Worm (Caenorhabditis elegans) whole organism, young adult: ENCODE data around the gene valv-1.

ENCODE experiments used
- B0019.2 ChIP-seq: fragments of 200-800 bp; sonication (Bioruptor generic); conservative IDR thresholded peaks from 2 replicates; pipeline ENCODE4 v1.3.6; 2022; ENCODE audit warnings: missing genetic modification reagents, missing genetic modification characterization, missing compliant biosample characterization
- B0336.3 ChIP-seq: fragments of 200-800 bp; sonication (Bioruptor generic); IDR thresholded peaks from 2 replicates; pipeline ENCODE4 v1.3.6; 2022; ENCODE audit warnings: missing genetic modification characterization, missing compliant biosample characterization
- F37B4.10 ChIP-seq: fragments of 200-800 bp; sonication (Bioruptor generic); IDR thresholded peaks from 2 replicates; pipeline ENCODE4 v1.3.6; 2022; ENCODE audit warnings: missing genetic modification characterization, missing compliant biosample characterization
- F49E8.2 ChIP-seq: sonication (generic microtip); optimal IDR thresholded peaks from 3 replicates; lab custom pipeline; 2017; ENCODE audit warnings: missing genetic modification characterization, mild to moderate bottlenecking, missing compliant biosample characterization, antibody characterized with exemption, moderate library complexity; ENCODE audit not compliant: insufficient read depth
- F57A8.1 ChIP-seq: fragments of 200-800 bp; sonication (Bioruptor generic); optimal IDR thresholded peaks from 2 replicates; lab custom pipeline; 2018; ENCODE audit warnings: mild to moderate bottlenecking, missing genetic modification characterization, moderate library complexity, missing compliant biosample characterization
- K11D2.4 ChIP-seq: fragments of 200-800 bp; sonication (Bioruptor generic); IDR thresholded peaks from 2 replicates; pipeline ENCODE4 v1.3.6; 2022; ENCODE audit warnings: missing genetic modification reagents, missing genetic modification characterization, missing compliant biosample characterization
- T07F8.4 ChIP-seq: sonication (generic microtip); optimal IDR thresholded peaks from 2 replicates; lab custom pipeline; 2016; ENCODE audit warnings: mild to moderate bottlenecking, missing genetic modification characterization, moderate library complexity, missing compliant biosample characterization
- Y53F4B.3 ChIP-seq: fragments of 200-800 bp; sonication (Bioruptor generic); IDR thresholded peaks from 2 replicates; pipeline ENCODE4 v1.3.6; 2022; ENCODE audit warnings: missing genetic modification reagents, missing genetic modification characterization, missing compliant biosample characterization
- Y53G8AR.9 ChIP-seq: fragments of 200-800 bp; sonication (Bioruptor generic); conservative IDR thresholded peaks from 2 replicates; pipeline ENCODE4 v1.3.6; 2022; ENCODE audit warnings: missing genetic modification reagents, missing genetic modification characterization, missing compliant biosample characterization
- Y79H2A.3 ChIP-seq: fragments of 200-800 bp; sonication (Bioruptor generic); conservative IDR thresholded peaks from 2 replicates; pipeline ENCODE4 v1.3.6; 2022; ENCODE audit warnings: missing genetic modification reagents, missing genetic modification characterization, missing compliant biosample characterization
- ama-1 ChIP-seq, 3 experiments: fragments of 150-350 bp in 1 of 3; sonication (generic microtip) in 2 of 3; optimal IDR thresholded peaks; 2 replicates each; lab custom pipeline; 2014 to 2018; ENCODE audit warnings: missing biosample characterization in 2 of 3, missing genetic modification characterization in 2 of 3, missing genetic modification reagents in 2 of 3
- attf-3 ChIP-seq: fragments of 200-800 bp; sonication (Bioruptor generic); conservative IDR thresholded peaks from 2 replicates; pipeline ENCODE4 v1.3.6; 2022; ENCODE audit warnings: missing genetic modification reagents, missing genetic modification characterization, missing compliant biosample characterization
- bed-1 ChIP-seq: fragments of 200-800 bp; sonication (Bioruptor generic); IDR thresholded peaks from 2 replicates; pipeline ENCODE4 v1.3.6; 2022; ENCODE audit warnings: missing genetic modification reagents, missing genetic modification characterization, missing compliant biosample characterization
- ccch-3 ChIP-seq: fragments of 200-800 bp; sonication (Bioruptor generic); optimal IDR thresholded peaks from 2 replicates; lab custom pipeline; 2018; ENCODE audit warnings: mild to moderate bottlenecking, missing genetic modification characterization, missing compliant biosample characterization
- cebp-2 ChIP-seq: fragments of 200-800 bp; sonication (Bioruptor generic); IDR thresholded peaks from 2 replicates; pipeline ENCODE4 v1.3.6; 2022; ENCODE audit warnings: missing genetic modification characterization, missing compliant biosample characterization
- die-1 ChIP-seq: sonication (generic microtip); optimal IDR thresholded peaks from 2 replicates; lab custom pipeline; 2016; ENCODE audit warnings: missing genotype, mild to moderate bottlenecking, missing genetic modification characterization, missing compliant biosample characterization
- dox-1 ChIP-seq: fragments of 200-800 bp; sonication (Bioruptor generic); IDR thresholded peaks from 2 replicates; pipeline ENCODE4 v1.3.6; 2022; ENCODE audit warnings: missing genetic modification reagents, missing genetic modification characterization, missing compliant biosample characterization
- dpff-1 ChIP-seq: sonication (generic microtip); optimal IDR thresholded peaks from 2 replicates; lab custom pipeline; 2017; ENCODE audit warnings: mild to moderate bottlenecking, missing genetic modification characterization, missing compliant biosample characterization
- dpl-1 ChIP-seq: fragments of 150-350 bp; optimal IDR thresholded peaks from 2 replicates; lab custom pipeline; 2014; ENCODE audit warnings: missing biosample characterization, missing genetic modification reagents, missing genetic modification characterization
- ekl-4 ChIP-seq: fragments of 200-800 bp; sonication (Bioruptor generic); IDR thresholded peaks from 2 replicates; pipeline ENCODE4 v1.3.6; 2022; ENCODE audit warnings: missing genetic modification reagents, missing genetic modification characterization, missing compliant biosample characterization
- ets-4 ChIP-seq: fragments of 200-800 bp; sonication (Bioruptor generic); optimal IDR thresholded peaks from 2 replicates; lab custom pipeline; 2018; ENCODE audit warnings: mild to moderate bottlenecking, missing genetic modification characterization, missing compliant biosample characterization
- fkh-3 ChIP-seq: sonication (generic microtip); optimal IDR thresholded peaks from 2 replicates; lab custom pipeline; 2016; ENCODE audit warnings: mild to moderate bottlenecking, missing genetic modification characterization, missing compliant biosample characterization
- him-1 ChIP-seq: sonication (generic microtip); optimal IDR thresholded peaks from 2 replicates; lab custom pipeline; 2016; ENCODE audit warnings: missing genotype, missing genetic modification reagents, missing genetic modification characterization, missing compliant biosample characterization
- hsf-1 ChIP-seq: fragments of 200-800 bp; sonication (Bioruptor generic); IDR thresholded peaks from 2 replicates; pipeline ENCODE4 v1.3.6; 2022; ENCODE audit warnings: missing genetic modification reagents, missing genetic modification characterization, missing compliant biosample characterization
- let-526 ChIP-seq: fragments of 200-800 bp; sonication (Bioruptor generic); IDR thresholded peaks from 2 replicates; pipeline ENCODE4 v1.3.6; 2022; ENCODE audit warnings: missing genetic modification reagents, missing genetic modification characterization, missing compliant biosample characterization
- lsl-1 ChIP-seq: fragments of 200-800 bp; sonication (Bioruptor generic); optimal IDR thresholded peaks from 2 replicates; lab custom pipeline; 2018; ENCODE audit warnings: mild to moderate bottlenecking, missing genetic modification characterization, moderate library complexity, missing compliant biosample characterization
- madf-10 ChIP-seq: sonication (generic microtip); optimal IDR thresholded peaks from 2 replicates; lab custom pipeline; 2016; ENCODE audit warnings: mild to moderate bottlenecking, missing genetic modification characterization, missing compliant biosample characterization
- madf-6 ChIP-seq: fragments of 200-800 bp; sonication (Bioruptor generic); IDR thresholded peaks from 2 replicates; pipeline ENCODE4 v1.3.6; 2022; ENCODE audit warnings: missing genetic modification reagents, missing genetic modification characterization, missing compliant biosample characterization
- mcd-1 ChIP-seq: fragments of 200-800 bp; sonication (Bioruptor generic); IDR thresholded peaks from 2 replicates; pipeline ENCODE4 v1.3.6; 2022; ENCODE audit warnings: missing genetic modification reagents, missing genetic modification characterization, missing compliant biosample characterization
- mes-4 ChIP-seq: sonication (generic microtip); optimal IDR thresholded peaks from 2 replicates; lab custom pipeline; 2016; ENCODE audit warnings: missing genotype, missing genetic modification characterization, missing compliant biosample characterization
- mxl-1 ChIP-seq: sonication (generic microtip); optimal IDR thresholded peaks from 2 replicates; lab custom pipeline; 2016; ENCODE audit warnings: missing genetic modification characterization, missing compliant biosample characterization
- nfya-2 ChIP-seq: fragments of 200-800 bp; sonication (Bioruptor generic); IDR thresholded peaks from 2 replicates; pipeline ENCODE4 v1.3.6; 2022; ENCODE audit warnings: missing genetic modification reagents, missing genetic modification characterization, missing compliant biosample characterization
- nfyb-1 ChIP-seq: fragments of 200-800 bp; sonication (Bioruptor generic); IDR thresholded peaks from 2 replicates; pipeline ENCODE4 v1.3.6; 2022; ENCODE audit warnings: missing genetic modification reagents, missing genetic modification characterization, missing compliant biosample characterization
- nhr-80 ChIP-seq: sonication (generic microtip); optimal IDR thresholded peaks from 2 replicates; lab custom pipeline; 2016; ENCODE audit warnings: missing genetic modification characterization, missing compliant biosample characterization
- rcor-1 ChIP-seq: fragments of 200-800 bp; sonication (Bioruptor generic); IDR thresholded peaks from 2 replicates; pipeline ENCODE4 v1.3.6; 2022; ENCODE audit warnings: missing genetic modification reagents, missing genetic modification characterization, missing compliant biosample characterization
- rec-8 ChIP-seq, 2 experiments: sonication (generic microtip); optimal IDR thresholded peaks; 2 replicates each; lab custom pipeline; 2016; ENCODE audit warnings: mild to moderate bottlenecking in 2 of 2, missing genetic modification characterization in 2 of 2, missing genetic modification reagents in 2 of 2, missing genotype in 2 of 2, missing biosample characterization in 1 of 2, missing compliant biosample characterization in 1 of 2, moderate library complexity in 1 of 2
- snpc-1.1 ChIP-seq: sonication (generic microtip); optimal IDR thresholded peaks from 2 replicates; lab custom pipeline; 2017; ENCODE audit warnings: missing genetic modification characterization, mild to moderate bottlenecking, missing compliant biosample characterization, antibody characterized with exemption, moderate library complexity, missing genotype, missing genetic modification reagents; ENCODE audit not compliant: insufficient read depth
- snpc-4 ChIP-seq, 5 experiments: fragments of 150-350 bp in 1 of 5; sonication (generic microtip) in 4 of 5; optimal IDR thresholded peaks; 2 replicates each; lab custom pipeline; 2014 to 2018; ENCODE audit warnings: missing genetic modification characterization in 5 of 5, missing biosample characterization in 3 of 5, antibody characterized with exemption in 2 of 5, mild to moderate bottlenecking in 2 of 5, missing compliant biosample characterization in 2 of 5, missing genotype in 2 of 5, moderate library complexity in 2 of 5, missing genetic modification reagents in 1 of 5
- somi-1 ChIP-seq: fragments of 200-800 bp; sonication (Bioruptor generic); optimal IDR thresholded peaks from 2 replicates; lab custom pipeline; 2018; ENCODE audit warnings: mild to moderate bottlenecking, missing genetic modification characterization, missing compliant biosample characterization
- tlf-1 ChIP-seq: fragments of 200-800 bp; sonication (Bioruptor generic); optimal IDR thresholded peaks from 2 replicates; lab custom pipeline; 2018; ENCODE audit warnings: mild to moderate bottlenecking, missing genetic modification characterization, missing compliant biosample characterization
- unc-130 ChIP-seq: sonication (generic microtip); optimal IDR thresholded peaks from 2 replicates; lab custom pipeline; 2016; ENCODE audit warnings: missing genetic modification reagents, missing genetic modification characterization, missing compliant biosample characterization
- xnd-1 ChIP-seq: sonication (generic microtip); optimal IDR thresholded peaks from 2 replicates; lab custom pipeline; 2016; ENCODE audit warnings: missing genotype, missing genetic modification reagents, missing genetic modification characterization, missing compliant biosample characterization
- ztf-26 ChIP-seq: sonication (generic microtip); optimal IDR thresholded peaks from 2 replicates; lab custom pipeline; 2017; ENCODE audit warnings: missing genetic modification characterization, missing compliant biosample characterization
- ztf-28 ChIP-seq: fragments of 200-800 bp; sonication (Bioruptor generic); IDR thresholded peaks from 2 replicates; pipeline ENCODE4 v1.3.6; 2022; ENCODE audit warnings: missing genetic modification reagents, missing genetic modification characterization, missing compliant biosample characterization

Gene valv-1

ce11 chrIV:7445236-7445635 is at the start of gene valv-1:
valv-1 (minus strand) TSS chrIV:7445336.
- TF ChIP-seq tlf-1 (no peak), nhr-80 (tag; lab: Kevin White, UChicago) (peak; percentile 31), bed-1 (GFP tag; lab: Robert Waterston, UW) (no peak), dpl-1 (GFP tag; lab: Kevin White, UChicago) (no peak)
- TF ChIP-seq, all 124 proteins: peak for 1

- TF ChIP-seq snpc-1.1 (tag; lab: Kevin White, UChicago) (no peak), ets-4 (no peak), nhr-80 (tag; lab: Kevin White, UChicago) (no peak), xnd-1 (tag; lab: Kevin White, UChicago) (no peak), madf-10 (no peak), B0019.2 (no peak), dox-1 (GFP tag; lab: Robert Waterston, UW) (no peak), T07F8.4 (tag; lab: Kevin White, UChicago) (no peak), attf-3 (GFP tag; lab: Robert Waterston, UW) (no peak), hsf-1 (GFP tag; lab: Robert Waterston, UW) (no peak), B0336.3 (GFP tag; lab: Robert Waterston, UW) (no peak)
These were observed 46.3 kb upstream of the valv-1 start, which contains the start of gene F55G1.1 for ce11 chrIV:7491464-7491863. F55G1.1 (plus strand) TSS chrIV:7491764.

- TF ChIP-seq ama-1 (optimal IDR thresholded peaks at IDR 0.05; lab: Kevin White, UChicago) (no peak), ama-1 (GFP tag; optimal IDR thresholded peaks at IDR 0.05; lab: Kevin White, UChicago) (no peak), unc-130 (GFP tag; lab: Kevin White, UChicago) (no peak), rcor-1 (GFP tag; lab: Robert Waterston, UW) (no peak), fkh-3 (tag; lab: Kevin White, UChicago) (no peak), B0336.3 (GFP tag; lab: Robert Waterston, UW) (peak; percentile 84), nfya-2 (no peak), mxl-1 (tag; lab: Kevin White, UChicago) (no peak), somi-1 (GFP tag; lab: Kevin White, UChicago) (no peak), mcd-1 (GFP tag; lab: Robert Waterston, UW) (no peak; the same call in 1 of the 2 replicates), ccch-3 (GFP tag; lab: Kevin White, UChicago) (no peak), mes-4 (no peak), F49E8.2 (tag; lab: Kevin White, UChicago) (no peak), rec-8 (tag; optimal IDR thresholded peaks at IDR 0.05; lab: Kevin White, UChicago) (peak in 1 of 2 experiments; percentile 32), dpff-1 (tag; lab: Kevin White, UChicago) (no peak), lsl-1 (GFP tag; lab: Kevin White, UChicago) (peak; percentile 24), him-1 (tag; lab: Kevin White, UChicago) (no peak), F37B4.10 (GFP tag; lab: Robert Waterston, UW) (0 out of 2 replicates have a peak, but pooled peaks have one; percentile 2), ztf-28 (no peak), ztf-26 (tag; lab: Kevin White, UChicago) (no peak), nfyb-1 (GFP tag; lab: Robert Waterston, UW) (no peak), Y53F4B.3 (no peak), die-1 (peak; percentile 53), madf-6 (peak; percentile 63), F57A8.1 (GFP tag; lab: Kevin White, UChicago) (no peak), K11D2.4 (no peak), ekl-4 (peak; percentile 57; the same call in 1 of the 2 replicates), let-526 (GFP tag; lab: Robert Waterston, UW) (no peak), snpc-1.1 (tag; lab: Kevin White, UChicago) (no peak), Y53G8AR.9 (GFP tag; lab: Robert Waterston, UW) (peak; percentile 85), snpc-4 (GFP tag; optimal IDR thresholded peaks at IDR 0.05; lab: Kevin White, UChicago) (no peak), snpc-4 (tag; optimal IDR thresholded peaks at IDR 0.05; lab: Kevin White, UChicago) (peak in 1 of 4 experiments; percentile 75), Y79H2A.3 (no peak; the same call in 1 of the 2 replicates), cebp-2 (GFP tag; lab: Robert Waterston, UW) (peak; percentile 75; the same call in 1 of the 2 replicates)
These were observed 43.3 kb upstream of the valv-1 start for ce11 chrIV:7488457-7488783.
